Worm (Caenorhabditis elegans) whole organism, L2 larva: Measurements from ENCODE around the gene try-8.

Experiments
- egl-27 ChIP-seq: sonication (generic microtip); optimal IDR thresholded peaks from 3 replicates; lab custom pipeline; 2017; ENCODE audit warnings: missing biosample characterization, missing genetic modification reagents, missing genetic modification characterization
- ztf-4 ChIP-seq: fragments of 150-350 bp; optimal IDR thresholded peaks from 2 replicates; lab custom pipeline; 2014; ENCODE audit warnings: missing biosample characterization, missing genetic modification characterization

ce11 chrV:7472815-7473214, 18.7 kb upstream of the try-8 start, which contains the start of gene str-28:
- TF ChIP-seq egl-27 (tag; lab: Kevin White, UChicago) (no peak), ztf-4 (tag; lab: Kevin White, UChicago) (no peak)
